Fruit fly (Drosophila melanogaster) whole organism, wandering third instar larva: ENCODE results near the gene Abd-B.

Experiments used
- CG32264 ChIP-seq: fragments of 200-800 bp; sonication (Bioruptor generic); optimal IDR thresholded peaks from 2 replicates; lab custom pipeline; 2016; ENCODE audit warnings: missing biosample characterization, missing genetic modification characterization
- Dif ChIP-seq: fragments of 200-275, 200-300 bp; sonication (Bioruptor generic); optimal IDR thresholded peaks from 2 replicates; lab custom pipeline; 2018; ENCODE audit warnings: missing biosample characterization, missing genetic modification characterization; ENCODE audit not compliant: partially characterized antibody
- dsf ChIP-seq: sonication (Bioruptor generic); optimal IDR thresholded peaks from 2 replicates; lab custom pipeline; 2016; ENCODE audit warnings: missing biosample characterization, missing genetic modification characterization, borderline replicate concordance
- foxo ChIP-seq, 2 experiments: fragments of 200-800 bp; sonication (Bioruptor generic); optimal IDR thresholded peaks; 2 replicates in 1 of 2; 3 replicates in 1 of 2; lab custom pipeline; 2016 to 2017; ENCODE audit warnings: missing biosample characterization in 2 of 2, missing genetic modification characterization in 2 of 2
- fru ChIP-seq: fragments of 200-800 bp; sonication (Bioruptor generic); optimal IDR thresholded peaks from 3 replicates; lab custom pipeline; 2016; ENCODE audit warnings: missing biosample characterization, mild to moderate bottlenecking, missing genetic modification characterization
- psq ChIP-seq: fragments of 200-800 bp; sonication (Bioruptor generic); optimal IDR thresholded peaks from 3 replicates; lab custom pipeline; 2017; ENCODE audit warnings: missing biosample characterization, mild to moderate bottlenecking, missing genetic modification characterization, moderate library complexity
- usp ChIP-seq: fragments of >200 bp; optimal IDR thresholded peaks from 2 replicates; lab custom pipeline; 2017; ENCODE audit warnings: missing biosample characterization, missing genetic modification characterization

- TF ChIP-seq Dif (GFP tag; lab: Kevin White, UChicago): no peak
- no peak for TF ChIP-seq usp
- no peak for TF ChIP-seq foxo (GFP tag; optimal IDR thresholded peaks at IDR 0.05; lab: Kevin White, UChicago)
- no peak for TF ChIP-seq fru
- no peak for TF ChIP-seq CG32264 (GFP tag; lab: Kevin White, UChicago)
- no peak for TF ChIP-seq dsf (GFP tag; lab: Kevin White, UChicago)
- TF ChIP-seq psq (GFP tag; lab: Kevin White, UChicago): no peak
Observed at dm6 chr3R:16920403-16920802, 51.6 kb downstream of the Abd-B start.
